Worm (Caenorhabditis elegans) whole organism, late embryonic: Measurements from ENCODE around the gene mogs-1.

ENCODE experiments used
- ceh-31 ChIP-seq: sonication (generic microtip); optimal IDR thresholded peaks from 2 replicates; lab custom pipeline; 2016; ENCODE audit warnings: missing genetic modification characterization, missing compliant biosample characterization
- che-1 ChIP-seq: sonication (generic microtip); optimal IDR thresholded peaks from 2 replicates; lab custom pipeline; 2016; ENCODE audit warnings: mild to moderate bottlenecking, missing genetic modification characterization, missing compliant biosample characterization
- dmd-4 ChIP-seq: sonication (generic microtip); optimal IDR thresholded peaks from 2 replicates; lab custom pipeline; 2016; ENCODE audit warnings: borderline replicate concordance, missing genetic modification characterization, missing compliant biosample characterization
- unc-3 ChIP-seq, 2 experiments: fragments of 200-800 bp in 1 of 2; sonication (Bioruptor generic) in 1 of 2; sonication (generic microtip) in 1 of 2; conservative IDR thresholded peaks in 1 of 2; optimal IDR thresholded peaks in 1 of 2; 2 replicates each; pipeline versions ENCODE4 v1.3.6 to Lab custom; 2016 to 2022; ENCODE audit warnings: missing compliant biosample characterization in 2 of 2, missing genetic modification characterization in 2 of 2, missing genetic modification reagents in 1 of 2

ce11 chrIV:11004273-11004672 lies 17.5 kb downstream of the mogs-1 start, which contains the start of gene F13H10.1:
- TF ChIP-seq dmd-4 (tag; lab: Kevin White, UChicago) (no peak), ceh-31 (tag; lab: Kevin White, UChicago) (no peak), che-1 (no peak), unc-3 (GFP tag; conservative IDR thresholded peaks at IDR 0.05; lab: Robert Waterston, UW) (no peak), unc-3 (tag; optimal IDR thresholded peaks at IDR 0.05; lab: Kevin White, UChicago) (no peak)
